Worm (Caenorhabditis elegans) whole organism, L1 larva: ENCODE results near the gene F56C3.7.
A peak's percentile ranks its signal among the peaks of the same experiment; 100 is the strongest.

Source experiments
- C04F5.9 ChIP-seq: sonication (generic microtip); optimal IDR thresholded peaks from 2 replicates; lab custom pipeline; 2016; ENCODE audit warnings: missing genetic modification characterization, missing compliant biosample characterization
- C34B4.2 ChIP-seq: sonication (generic microtip); optimal IDR thresholded peaks from 2 replicates; lab custom pipeline; 2017; ENCODE audit warnings: mild to moderate bottlenecking, missing genetic modification characterization, missing compliant biosample characterization
- F16B12.6 ChIP-seq: fragments of 150-350 bp; optimal IDR thresholded peaks from 2 replicates; lab custom pipeline; 2014; ENCODE audit warnings: missing biosample characterization, missing genetic modification characterization
- Y116A8C.19 ChIP-seq: sonication (generic microtip); optimal IDR thresholded peaks from 2 replicates; lab custom pipeline; 2016; ENCODE audit warnings: missing compliant biosample characterization, missing genetic modification characterization, borderline replicate concordance
- aly-2 ChIP-seq: fragments of 150-350 bp; optimal IDR thresholded peaks from 2 replicates; lab custom pipeline; 2014; ENCODE audit warnings: missing biosample characterization, missing genetic modification characterization
- ama-1 ChIP-seq: fragments of 150-350 bp; optimal IDR thresholded peaks from 2 replicates; lab custom pipeline; 2014
- blmp-1 ChIP-seq: fragments of 150-350 bp; optimal IDR thresholded peaks from 2 replicates; lab custom pipeline; 2014; ENCODE audit warnings: missing biosample characterization, missing genetic modification characterization
- ceh-63 ChIP-seq: fragments of 200-800 bp; sonication (Bioruptor generic); optimal IDR thresholded peaks from 2 replicates; lab custom pipeline; 2018; ENCODE audit warnings: mild to moderate bottlenecking, missing genetic modification characterization, missing compliant biosample characterization
- ceh-8 ChIP-seq: fragments of 200-800 bp; sonication (Bioruptor generic); optimal IDR thresholded peaks from 2 replicates; lab custom pipeline; 2018; ENCODE audit warnings: mild to moderate bottlenecking, missing genetic modification characterization, moderate library complexity, missing compliant biosample characterization
- ceh-88 ChIP-seq: fragments of 200-800 bp; sonication (Bioruptor generic); IDR thresholded peaks from 2 replicates; pipeline ENCODE4 v1.3.6; 2022; ENCODE audit warnings: missing genetic modification characterization, missing compliant biosample characterization
- ces-1 ChIP-seq: fragments of 150-350 bp; optimal IDR thresholded peaks from 2 replicates; lab custom pipeline; 2014; ENCODE audit warnings: missing biosample characterization, missing genetic modification reagents, missing genetic modification characterization
- dpl-1 ChIP-seq, 3 experiments: fragments of 150-350 bp in 2 of 3; sonication (generic microtip) in 1 of 3; optimal IDR thresholded peaks; 2 replicates each; lab custom pipeline; 2014 to 2017; ENCODE audit warnings: missing biosample characterization in 3 of 3, missing genetic modification characterization in 3 of 3, missing genetic modification reagents in 3 of 3
- efl-1 ChIP-seq, 4 experiments: fragments of 150-350 bp; optimal IDR thresholded peaks in 3 of 4; peaks in 1 of 4; 1 replicate in 1 of 4; 2 replicates in 3 of 4; lab custom pipeline; 2014; ENCODE audit warnings: missing biosample characterization in 2 of 4, missing genetic modification characterization in 2 of 4, missing genetic modification reagents in 2 of 4
- efl-3 ChIP-seq: fragments of 200-800 bp; sonication (Bioruptor generic); optimal IDR thresholded peaks from 2 replicates; lab custom pipeline; 2018; ENCODE audit warnings: mild to moderate bottlenecking, missing genetic modification characterization, missing compliant biosample characterization
- elt-2 ChIP-seq: sonication (generic microtip); optimal IDR thresholded peaks from 2 replicates; lab custom pipeline; 2016; ENCODE audit warnings: missing genetic modification characterization, mild to moderate bottlenecking, inconsistent platforms, missing compliant biosample characterization, missing genetic modification reagents
- fkh-4 ChIP-seq: sonication (generic microtip); optimal IDR thresholded peaks from 2 replicates; lab custom pipeline; 2016; ENCODE audit warnings: missing compliant biosample characterization, missing genetic modification characterization, borderline replicate concordance
- fkh-8 ChIP-seq: sonication (generic microtip); optimal IDR thresholded peaks from 2 replicates; lab custom pipeline; 2016; ENCODE audit warnings: mild to moderate bottlenecking, missing genetic modification characterization, missing compliant biosample characterization
- fos-1 ChIP-seq: fragments of 150-350 bp; optimal IDR thresholded peaks from 2 replicates; lab custom pipeline; 2014; ENCODE audit warnings: missing biosample characterization, missing genetic modification characterization
- grh-1 ChIP-seq: fragments of 200-800 bp; sonication (Bioruptor generic); IDR thresholded peaks from 2 replicates; pipeline ENCODE4 v1.3.6; 2022; ENCODE audit warnings: missing genetic modification reagents, missing genetic modification characterization, missing compliant biosample characterization
- hlh-17 ChIP-seq: fragments of 200-800 bp; sonication (Bioruptor generic); optimal IDR thresholded peaks from 2 replicates; lab custom pipeline; 2018; ENCODE audit warnings: missing genetic modification characterization, mild to moderate bottlenecking, missing compliant biosample characterization, moderate library complexity, borderline replicate concordance
- hlh-4 ChIP-seq: sonication (generic microtip); optimal IDR thresholded peaks from 2 replicates; lab custom pipeline; 2016; ENCODE audit warnings: mild to moderate bottlenecking, missing genetic modification characterization, missing compliant biosample characterization
- jun-1 ChIP-seq: fragments of 150-350 bp; optimal IDR thresholded peaks from 2 replicates; lab custom pipeline; 2014; ENCODE audit warnings: missing biosample characterization, missing genetic modification reagents, missing genetic modification characterization
- lin-13 ChIP-seq: fragments of 150-350 bp; optimal IDR thresholded peaks from 2 replicates; lab custom pipeline; 2014; ENCODE audit warnings: missing biosample characterization, missing genetic modification reagents, missing genetic modification characterization
- lin-35 ChIP-seq, 2 experiments: fragments of 150-350 bp; optimal IDR thresholded peaks; 2 replicates each; lab custom pipeline; 2014; ENCODE audit warnings: missing biosample characterization in 2 of 2, missing genetic modification characterization in 2 of 2, missing genetic modification reagents in 2 of 2
- lin-39 ChIP-seq: fragments of 150-350 bp; optimal IDR thresholded peaks from 2 replicates; lab custom pipeline; 2014; ENCODE audit warnings: missing biosample characterization, missing genetic modification reagents, missing genetic modification characterization
- lsy-2 ChIP-seq, 2 experiments: fragments of 150-350 bp; optimal IDR thresholded peaks; 2 replicates each; lab custom pipeline; 2014; ENCODE audit warnings: missing biosample characterization in 2 of 2, missing genetic modification characterization in 2 of 2
- mdl-1 ChIP-seq, 2 experiments: fragments of 150-350 bp; optimal IDR thresholded peaks; 2 replicates each; lab custom pipeline; 2014 to 2017; ENCODE audit warnings: missing biosample characterization in 2 of 2, missing genetic modification characterization in 2 of 2, inconsistent platforms in 1 of 2
- mef-2 ChIP-seq: fragments of 150-350 bp; optimal IDR thresholded peaks from 2 replicates; lab custom pipeline; 2014; ENCODE audit warnings: missing biosample characterization, missing genetic modification characterization
- nhr-11 ChIP-seq: fragments of 150-350 bp; optimal IDR thresholded peaks from 2 replicates; lab custom pipeline; 2014; ENCODE audit warnings: missing biosample characterization, missing genetic modification characterization
- nhr-20 ChIP-seq: sonication (generic microtip); optimal IDR thresholded peaks from 2 replicates; lab custom pipeline; 2016; ENCODE audit warnings: mild to moderate bottlenecking, missing genetic modification characterization, missing compliant biosample characterization
- nhr-237 ChIP-seq: fragments of 150-350 bp; optimal IDR thresholded peaks from 2 replicates; lab custom pipeline; 2014; ENCODE audit warnings: missing biosample characterization, missing genetic modification characterization
- nhr-47 ChIP-seq: sonication (generic microtip); optimal IDR thresholded peaks from 2 replicates; lab custom pipeline; 2016; ENCODE audit warnings: mild to moderate bottlenecking, missing genetic modification characterization, moderate library complexity, missing compliant biosample characterization
- nhr-71 ChIP-seq: sonication (generic microtip); optimal IDR thresholded peaks from 2 replicates; lab custom pipeline; 2016; ENCODE audit warnings: mild to moderate bottlenecking, missing genetic modification characterization, moderate library complexity, missing compliant biosample characterization
- nhr-84 ChIP-seq: sonication (generic microtip); optimal IDR thresholded peaks from 2 replicates; lab custom pipeline; 2017; ENCODE audit warnings: missing biosample characterization, missing genetic modification characterization
- nhr-85 ChIP-seq: sonication (generic microtip); peaks from one replicate; lab custom pipeline; 2016; ENCODE audit warnings: missing genetic modification characterization, inconsistent platforms, missing compliant biosample characterization
- nhr-90 ChIP-seq: sonication (generic microtip); optimal IDR thresholded peaks from 2 replicates; lab custom pipeline; 2016; ENCODE audit warnings: mild to moderate bottlenecking, missing genetic modification characterization, missing compliant biosample characterization; ENCODE audit not compliant: poor library complexity
- pag-3 ChIP-seq: sonication (generic microtip); optimal IDR thresholded peaks from 2 replicates; lab custom pipeline; 2017; ENCODE audit warnings: missing genetic modification characterization, mild to moderate bottlenecking, missing compliant biosample characterization, antibody characterized with exemption, borderline replicate concordance; ENCODE audit not compliant: insufficient read depth
- pax-3 ChIP-seq: fragments of 200-800 bp; sonication (Bioruptor generic); optimal IDR thresholded peaks from 2 replicates; lab custom pipeline; 2018; ENCODE audit warnings: mild to moderate bottlenecking, missing genetic modification characterization, moderate library complexity, missing compliant biosample characterization
- pqm-1 ChIP-seq: sonication (generic microtip); optimal IDR thresholded peaks from 3 replicates; lab custom pipeline; 2017; ENCODE audit warnings: missing biosample characterization, missing genetic modification characterization
- snpc-4 ChIP-seq: fragments of 150-350 bp; optimal IDR thresholded peaks from 2 replicates; lab custom pipeline; 2014; ENCODE audit warnings: missing biosample characterization, missing genetic modification characterization
- sup-37 ChIP-seq: fragments of 200-800 bp; sonication (Bioruptor generic); optimal IDR thresholded peaks from 2 replicates; lab custom pipeline; 2018; ENCODE audit warnings: mild to moderate bottlenecking, missing genetic modification characterization, missing compliant biosample characterization
- swsn-7 ChIP-seq: sonication (generic microtip); optimal IDR thresholded peaks from 2 replicates; lab custom pipeline; 2016; ENCODE audit warnings: missing genetic modification characterization, missing compliant biosample characterization
- unc-130 ChIP-seq: fragments of 150-350 bp; optimal IDR thresholded peaks from 2 replicates; lab custom pipeline; 2017; ENCODE audit warnings: missing biosample characterization, missing genetic modification characterization, inconsistent platforms
- unc-30 ChIP-seq: sonication (generic microtip); optimal IDR thresholded peaks from 2 replicates; lab custom pipeline; 2017; ENCODE audit warnings: missing biosample characterization, missing genetic modification characterization
- unc-86 ChIP-seq: sonication (generic microtip); optimal IDR thresholded peaks from 2 replicates; lab custom pipeline; 2016; ENCODE audit warnings: missing genetic modification characterization, missing compliant biosample characterization
- unc-98 ChIP-seq: fragments of 200-800 bp; sonication (Bioruptor generic); IDR thresholded peaks from 2 replicates; pipeline ENCODE4 v1.3.6; 2022; ENCODE audit warnings: missing genetic modification characterization, missing compliant biosample characterization
- vab-15 ChIP-seq: sonication (generic microtip); optimal IDR thresholded peaks from 2 replicates; lab custom pipeline; 2017; ENCODE audit warnings: missing genotype, mild to moderate bottlenecking, missing genetic modification characterization, missing compliant biosample characterization
- xbp-1 ChIP-seq: sonication (generic microtip); optimal IDR thresholded peaks from 2 replicates; lab custom pipeline; 2016; ENCODE audit warnings: missing genetic modification characterization, missing compliant biosample characterization
- zag-1 ChIP-seq: fragments of 150-350 bp; optimal IDR thresholded peaks from 2 replicates; lab custom pipeline; 2014; ENCODE audit warnings: missing biosample characterization, missing genetic modification characterization
- zip-4 ChIP-seq: fragments of 200-800 bp; sonication (Bioruptor generic); optimal IDR thresholded peaks from 2 replicates; lab custom pipeline; 2018; ENCODE audit warnings: mild to moderate bottlenecking, missing genetic modification characterization, moderate library complexity, missing compliant biosample characterization
- ztf-11 ChIP-seq, 2 experiments: sonication (generic microtip); optimal IDR thresholded peaks; 2 replicates each; lab custom pipeline; 2016 to 2017; ENCODE audit warnings: missing genetic modification characterization in 2 of 2, missing biosample characterization in 1 of 2, missing compliant biosample characterization in 1 of 2
- ztf-4 ChIP-seq: fragments of 150-350 bp; optimal IDR thresholded peaks from 2 replicates; lab custom pipeline; 2014; ENCODE audit warnings: missing biosample characterization, missing genetic modification characterization

The F56C3.7 gene

ce11 chrX:1322997-1323396 lies 47.6 kb downstream of the F56C3.7 start (continued):
- TF ChIP-seq ceh-63 (GFP tag; lab: Kevin White, UChicago) = peak; percentile 58
- peak; percentile 67 for TF ChIP-seq aly-2 (tag; lab: Kevin White, UChicago)
- TF ChIP-seq unc-98 = no peak
- peak; percentile 68 to 81 for TF ChIP-seq lsy-2 (tag; optimal IDR thresholded peaks at IDR 0.05; lab: Kevin White, UChicago)
- TF ChIP-seq pax-3 = peak; percentile 47
- peak; percentile 11 for TF ChIP-seq C04F5.9
- TF ChIP-seq lin-13 = peak; percentile 64
- TF ChIP-seq nhr-237 (tag; lab: Kevin White, UChicago) = peak; percentile 71
- peak; percentile 61 for TF ChIP-seq zag-1 (tag; lab: Kevin White, UChicago)
- TF ChIP-seq nhr-47 (tag; lab: Kevin White, UChicago) = peak; percentile 90
- TF ChIP-seq hlh-17 (GFP tag; lab: Kevin White, UChicago) = no peak
- TF ChIP-seq nhr-90 (tag; lab: Kevin White, UChicago) = peak; percentile 71
- TF ChIP-seq efl-3 = no peak
- peak; percentile 74 for TF ChIP-seq ztf-4
- peak; percentile 38 for TF ChIP-seq unc-130 (tag; lab: Kevin White, UChicago)
- TF ChIP-seq Y116A8C.19 (tag; lab: Kevin White, UChicago) = no peak
- peak; percentile 59 for TF ChIP-seq nhr-11 (tag; lab: Kevin White, UChicago)
- no peak for TF ChIP-seq fkh-4 (tag; lab: Kevin White, UChicago)
- TF ChIP-seq nhr-20 (tag; lab: Kevin White, UChicago) = peak; percentile 67
- peak; percentile 36 for TF ChIP-seq lin-39 (tag; lab: Kevin White, UChicago)
- TF ChIP-seq F16B12.6 (tag; lab: Kevin White, UChicago) = no peak
- TF ChIP-seq lin-35 (GFP tag; optimal IDR thresholded peaks at IDR 0.05; lab: Kevin White, UChicago) = peak; percentile 54 to 84
- TF ChIP-seq vab-15 (tag; lab: Kevin White, UChicago) = peak; percentile 52
- no peak for TF ChIP-seq zip-4
- no peak for TF ChIP-seq unc-30 (tag; lab: Kevin White, UChicago)
- TF ChIP-seq ceh-8 (GFP tag; lab: Kevin White, UChicago) = peak; percentile 65
- TF ChIP-seq blmp-1 (tag; lab: Kevin White, UChicago) = peak; percentile 27
- peak; percentile 58 to 73 for TF ChIP-seq efl-1 (optimal IDR thresholded peaks at IDR 0.05; lab: Kevin White, UChicago)
- peak in 1 of 2 experiments; percentile 86 for TF ChIP-seq efl-1 (GFP tag; optimal IDR thresholded peaks at IDR 0.05 in 1 of 2; lab: Kevin White, UChicago)
- peak; percentile 54 for TF ChIP-seq unc-86 (tag; lab: Kevin White, UChicago)
- peak; percentile 58 for TF ChIP-seq ces-1 (GFP tag; lab: Kevin White, UChicago)
- peak; percentile 70 for TF ChIP-seq nhr-71 (tag; lab: Kevin White, UChicago)
- TF ChIP-seq jun-1 (tag; lab: Kevin White, UChicago) = peak; percentile 91
- TF ChIP-seq fos-1 (tag; lab: Kevin White, UChicago) = peak; percentile 90
- TF ChIP-seq mef-2 (tag; lab: Kevin White, UChicago) = no peak
- TF ChIP-seq dpl-1 (GFP tag; optimal IDR thresholded peaks at IDR 0.05; lab: Kevin White, UChicago) = peak in 2 of 3 experiments; percentile 7 to 35
- TF ChIP-seq xbp-1 (tag; lab: Kevin White, UChicago) = peak; percentile 64
- peak; percentile 59 for TF ChIP-seq snpc-4 (tag; lab: Kevin White, UChicago)
- peak; percentile 82 for TF ChIP-seq nhr-85 (tag; lab: Kevin White, UChicago)
- peak; percentile 67 for TF ChIP-seq swsn-7
- TF ChIP-seq pqm-1 = no peak
- no peak for TF ChIP-seq ama-1 (lab: Kevin White, UChicago)
- peak; percentile 33 to 85 for TF ChIP-seq mdl-1 (tag; optimal IDR thresholded peaks at IDR 0.05; lab: Kevin White, UChicago)
- peak; percentile 60; the same call in 1 of the 2 replicates for TF ChIP-seq ceh-88 (GFP tag; lab: Robert Waterston, UW)
- no peak for TF ChIP-seq elt-2 (tag; lab: Kevin White, UChicago)
- peak; percentile 88 for TF ChIP-seq fkh-8 (tag; lab: Kevin White, UChicago)
- no peak; the same call in 1 of the 2 replicates for TF ChIP-seq grh-1 (GFP tag; lab: Robert Waterston, UW)
- no peak for TF ChIP-seq hlh-4
- no peak for TF ChIP-seq sup-37 (GFP tag; lab: Kevin White, UChicago)
- TF ChIP-seq C34B4.2 (tag; lab: Kevin White, UChicago) = no peak
- peak in 1 of 2 experiments; percentile 30 for TF ChIP-seq ztf-11 (tag; optimal IDR thresholded peaks at IDR 0.05; lab: Kevin White, UChicago)
- no peak for TF ChIP-seq pag-3 (tag; lab: Kevin White, UChicago)
- TF ChIP-seq nhr-84 (tag; lab: Kevin White, UChicago) = no peak
